Worm (Caenorhabditis elegans): Measurements from ENCODE around the gene ndua-8.

DNA sequence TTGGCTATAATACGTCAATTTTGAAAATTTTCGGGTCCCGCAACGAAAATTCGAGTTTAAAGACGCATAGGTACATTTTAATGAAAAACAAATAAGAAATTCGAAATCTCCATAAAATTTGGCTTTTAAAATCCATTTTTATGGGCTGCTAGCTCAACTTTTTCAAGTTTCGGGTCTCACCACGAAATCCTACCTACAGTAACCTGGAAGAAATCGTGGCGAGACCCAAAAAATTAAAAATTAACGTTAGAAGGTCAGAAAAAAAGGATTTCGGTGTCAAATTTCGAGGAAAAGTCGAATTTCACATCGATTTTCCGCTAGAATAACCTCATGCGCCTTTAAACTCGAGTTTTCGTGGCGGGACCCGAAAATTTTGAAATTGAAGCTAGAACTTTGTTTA, 46.7 kb upstream of the ndua-8 start:
- TF ChIP-seq pqm-1 (tag; optimal IDR thresholded peaks at IDR 0.05) (no peak), unc-39 (tag; optimal IDR thresholded peaks at IDR 0.05) (no peak), lin-13 (GFP tag; optimal IDR thresholded peaks at IDR 0.05) (peak; percentile 88), dmd-9 (GFP tag; IDR thresholded peaks at IDR 0.05) (no peak), fkh-10 (GFP tag; optimal IDR thresholded peaks at IDR 0.05) (no peak), fos-1 (tag; optimal IDR thresholded peaks at IDR 0.05) (no peak), lin-39 (tag; optimal IDR thresholded peaks at IDR 0.05) (no peak), ceh-28 (tag; optimal IDR thresholded peaks at IDR 0.05) (no peak), unc-62 (GFP tag; optimal IDR thresholded peaks at IDR 0.05 in 1 of 2) (no peak), unc-62 (tag; optimal IDR thresholded peaks at IDR 0.05) (no peak), mxl-3 (GFP tag; optimal IDR thresholded peaks at IDR 0.05) (no peak), Y5F2A.4 (GFP tag; optimal IDR thresholded peaks at IDR 0.05) (no peak), ama-1 (optimal IDR thresholded peaks at IDR 0.05) (no peak)

All from whole organism, L4 larva.